Worm (Caenorhabditis elegans) whole organism, L1 larva: ENCODE measurements around the gene F08D12.7.
A peak's percentile ranks its signal among the peaks of the same experiment; 100 is the strongest.

Experiments
- C04F5.9 ChIP-seq: sonication (generic microtip); optimal IDR thresholded peaks from 2 replicates; lab custom pipeline; 2016; ENCODE audit warnings: missing genetic modification characterization, missing compliant biosample characterization
- C34B4.2 ChIP-seq: sonication (generic microtip); optimal IDR thresholded peaks from 2 replicates; lab custom pipeline; 2017; ENCODE audit warnings: mild to moderate bottlenecking, missing genetic modification characterization, missing compliant biosample characterization
- aha-1 ChIP-seq: fragments of 150-350 bp; optimal IDR thresholded peaks from 2 replicates; lab custom pipeline; 2014; ENCODE audit warnings: missing biosample characterization, missing genetic modification characterization
- alr-1 ChIP-seq: fragments of 200-800 bp; sonication (Bioruptor generic); optimal IDR thresholded peaks from 2 replicates; lab custom pipeline; 2018; ENCODE audit warnings: borderline replicate concordance, mild to moderate bottlenecking, missing genetic modification characterization, missing compliant biosample characterization
- ama-1 ChIP-seq: fragments of 150-350 bp; optimal IDR thresholded peaks from 2 replicates; lab custom pipeline; 2014
- blmp-1 ChIP-seq: fragments of 150-350 bp; optimal IDR thresholded peaks from 2 replicates; lab custom pipeline; 2014; ENCODE audit warnings: missing biosample characterization, missing genetic modification characterization
- ceh-82 ChIP-seq, 3 experiments: fragments of 150-350 bp in 1 of 3; sonication (generic microtip) in 2 of 3; optimal IDR thresholded peaks; 2 replicates each; lab custom pipeline; 2014 to 2017; ENCODE audit warnings: missing biosample characterization in 3 of 3, missing genetic modification characterization in 3 of 3
- ceh-88 ChIP-seq: fragments of 200-800 bp; sonication (Bioruptor generic); IDR thresholded peaks from 2 replicates; pipeline ENCODE4 v1.3.6; 2022; ENCODE audit warnings: missing genetic modification characterization, missing compliant biosample characterization
- ces-1 ChIP-seq: fragments of 150-350 bp; optimal IDR thresholded peaks from 2 replicates; lab custom pipeline; 2014; ENCODE audit warnings: missing biosample characterization, missing genetic modification reagents, missing genetic modification characterization
- dsc-1 ChIP-seq: sonication (generic microtip); optimal IDR thresholded peaks from 2 replicates; lab custom pipeline; 2016; ENCODE audit warnings: mild to moderate bottlenecking, missing genetic modification characterization, missing compliant biosample characterization
- efl-1 ChIP-seq, 4 experiments: fragments of 150-350 bp; optimal IDR thresholded peaks in 3 of 4; peaks in 1 of 4; 1 replicate in 1 of 4; 2 replicates in 3 of 4; lab custom pipeline; 2014; ENCODE audit warnings: missing biosample characterization in 2 of 4, missing genetic modification characterization in 2 of 4, missing genetic modification reagents in 2 of 4
- efl-3 ChIP-seq: fragments of 200-800 bp; sonication (Bioruptor generic); optimal IDR thresholded peaks from 2 replicates; lab custom pipeline; 2018; ENCODE audit warnings: mild to moderate bottlenecking, missing genetic modification characterization, missing compliant biosample characterization
- egl-13 ChIP-seq: sonication (generic microtip); optimal IDR thresholded peaks from 2 replicates; lab custom pipeline; 2016; ENCODE audit warnings: missing genotype, missing genetic modification reagents, missing genetic modification characterization, missing compliant biosample characterization
- fkh-10 ChIP-seq: sonication (generic microtip); optimal IDR thresholded peaks from 2 replicates; lab custom pipeline; 2017; ENCODE audit warnings: missing biosample characterization, missing genetic modification reagents, missing genetic modification characterization
- fos-1 ChIP-seq: fragments of 150-350 bp; optimal IDR thresholded peaks from 2 replicates; lab custom pipeline; 2014; ENCODE audit warnings: missing biosample characterization, missing genetic modification characterization
- hlh-4 ChIP-seq: sonication (generic microtip); optimal IDR thresholded peaks from 2 replicates; lab custom pipeline; 2016; ENCODE audit warnings: mild to moderate bottlenecking, missing genetic modification characterization, missing compliant biosample characterization
- isw-1 ChIP-seq: fragments of 200-800 bp; sonication (Bioruptor generic); IDR thresholded peaks from 2 replicates; pipeline ENCODE4 v1.3.6; 2022; ENCODE audit warnings: missing genetic modification characterization, missing compliant biosample characterization
- lin-13 ChIP-seq: fragments of 150-350 bp; optimal IDR thresholded peaks from 2 replicates; lab custom pipeline; 2014; ENCODE audit warnings: missing biosample characterization, missing genetic modification reagents, missing genetic modification characterization
- lin-15B ChIP-seq: fragments of 150-350 bp; sonication (generic microtip); optimal IDR thresholded peaks from 3 replicates; lab custom pipeline; 2014; ENCODE audit warnings: missing biosample characterization, missing genetic modification characterization
- lin-39 ChIP-seq: fragments of 150-350 bp; optimal IDR thresholded peaks from 2 replicates; lab custom pipeline; 2014; ENCODE audit warnings: missing biosample characterization, missing genetic modification reagents, missing genetic modification characterization
- mdl-1 ChIP-seq, 2 experiments: fragments of 150-350 bp; optimal IDR thresholded peaks; 2 replicates each; lab custom pipeline; 2014 to 2017; ENCODE audit warnings: missing biosample characterization in 2 of 2, missing genetic modification characterization in 2 of 2, inconsistent platforms in 1 of 2
- mef-2 ChIP-seq: fragments of 150-350 bp; optimal IDR thresholded peaks from 2 replicates; lab custom pipeline; 2014; ENCODE audit warnings: missing biosample characterization, missing genetic modification characterization
- nhr-12 ChIP-seq: sonication (generic microtip); optimal IDR thresholded peaks from 2 replicates; lab custom pipeline; 2017; ENCODE audit warnings: missing biosample characterization, missing genetic modification characterization
- nhr-19 ChIP-seq: fragments of 200-800 bp; sonication (Bioruptor generic); conservative IDR thresholded peaks from 2 replicates; pipeline ENCODE4 v1.3.6; 2022; ENCODE audit warnings: missing genetic modification characterization, missing compliant biosample characterization
- nhr-20 ChIP-seq: sonication (generic microtip); optimal IDR thresholded peaks from 2 replicates; lab custom pipeline; 2016; ENCODE audit warnings: mild to moderate bottlenecking, missing genetic modification characterization, missing compliant biosample characterization
- nhr-28 ChIP-seq: fragments of 150-350 bp; optimal IDR thresholded peaks from 2 replicates; lab custom pipeline; 2014; ENCODE audit warnings: missing biosample characterization, missing genetic modification characterization
- nhr-47 ChIP-seq: sonication (generic microtip); optimal IDR thresholded peaks from 2 replicates; lab custom pipeline; 2016; ENCODE audit warnings: mild to moderate bottlenecking, missing genetic modification characterization, moderate library complexity, missing compliant biosample characterization
- nhr-77 ChIP-seq: fragments of 150-350 bp; optimal IDR thresholded peaks from 2 replicates; lab custom pipeline; 2014; ENCODE audit warnings: missing biosample characterization, missing genetic modification characterization
- nhr-85 ChIP-seq: sonication (generic microtip); peaks from one replicate; lab custom pipeline; 2016; ENCODE audit warnings: missing genetic modification characterization, inconsistent platforms, missing compliant biosample characterization
- nhr-90 ChIP-seq: sonication (generic microtip); optimal IDR thresholded peaks from 2 replicates; lab custom pipeline; 2016; ENCODE audit warnings: mild to moderate bottlenecking, missing genetic modification characterization, missing compliant biosample characterization; ENCODE audit not compliant: poor library complexity
- pag-3 ChIP-seq: sonication (generic microtip); optimal IDR thresholded peaks from 2 replicates; lab custom pipeline; 2017; ENCODE audit warnings: missing genetic modification characterization, mild to moderate bottlenecking, missing compliant biosample characterization, antibody characterized with exemption, borderline replicate concordance; ENCODE audit not compliant: insufficient read depth
- rnt-1 ChIP-seq: sonication (generic microtip); optimal IDR thresholded peaks from 2 replicates; lab custom pipeline; 2016; ENCODE audit warnings: mild to moderate bottlenecking, missing genetic modification characterization, moderate library complexity, missing compliant biosample characterization
- skn-1 ChIP-seq: fragments of 150-350 bp; optimal IDR thresholded peaks from 2 replicates; lab custom pipeline; 2014; ENCODE audit warnings: missing biosample characterization, missing genetic modification characterization
- snu-23 ChIP-seq: sonication (generic microtip); optimal IDR thresholded peaks from 2 replicates; lab custom pipeline; 2016; ENCODE audit warnings: missing genetic modification characterization, missing compliant biosample characterization
- sox-4 ChIP-seq: sonication (generic microtip); optimal IDR thresholded peaks from 2 replicates; lab custom pipeline; 2016; ENCODE audit warnings: missing genetic modification characterization, missing compliant biosample characterization
- sptf-1 ChIP-seq: fragments of 150-350 bp; optimal IDR thresholded peaks from 2 replicates; lab custom pipeline; 2014; ENCODE audit warnings: missing biosample characterization, missing genetic modification characterization
- sup-37 ChIP-seq: fragments of 200-800 bp; sonication (Bioruptor generic); optimal IDR thresholded peaks from 2 replicates; lab custom pipeline; 2018; ENCODE audit warnings: mild to moderate bottlenecking, missing genetic modification characterization, missing compliant biosample characterization
- tbx-2 ChIP-seq: sonication (generic microtip); optimal IDR thresholded peaks from 2 replicates; lab custom pipeline; 2016; ENCODE audit warnings: missing genetic modification characterization, missing compliant biosample characterization
- tlp-1 ChIP-seq: fragments of 150-350 bp; optimal IDR thresholded peaks from 2 replicates; lab custom pipeline; 2014; ENCODE audit warnings: missing biosample characterization, missing genetic modification characterization
- unc-130 ChIP-seq: fragments of 150-350 bp; optimal IDR thresholded peaks from 2 replicates; lab custom pipeline; 2017; ENCODE audit warnings: missing biosample characterization, missing genetic modification characterization, inconsistent platforms
- unc-30 ChIP-seq: sonication (generic microtip); optimal IDR thresholded peaks from 2 replicates; lab custom pipeline; 2017; ENCODE audit warnings: missing biosample characterization, missing genetic modification characterization
- vab-15 ChIP-seq: sonication (generic microtip); optimal IDR thresholded peaks from 2 replicates; lab custom pipeline; 2017; ENCODE audit warnings: missing genotype, mild to moderate bottlenecking, missing genetic modification characterization, missing compliant biosample characterization
- xbp-1 ChIP-seq: sonication (generic microtip); optimal IDR thresholded peaks from 2 replicates; lab custom pipeline; 2016; ENCODE audit warnings: missing genetic modification characterization, missing compliant biosample characterization
- zag-1 ChIP-seq: fragments of 150-350 bp; optimal IDR thresholded peaks from 2 replicates; lab custom pipeline; 2014; ENCODE audit warnings: missing biosample characterization, missing genetic modification characterization
- zip-4 ChIP-seq: fragments of 200-800 bp; sonication (Bioruptor generic); optimal IDR thresholded peaks from 2 replicates; lab custom pipeline; 2018; ENCODE audit warnings: mild to moderate bottlenecking, missing genetic modification characterization, moderate library complexity, missing compliant biosample characterization
- ztf-4 ChIP-seq: fragments of 150-350 bp; optimal IDR thresholded peaks from 2 replicates; lab custom pipeline; 2014; ENCODE audit warnings: missing biosample characterization, missing genetic modification characterization

The F08D12.7 gene

ce11 chrII:2734735-2735134 is 34.2 kb downstream of the F08D12.7 start (continued):
- TF ChIP-seq ceh-82 (tag; optimal IDR thresholded peaks at IDR 0.05; lab: Kevin White, UChicago) (peak in 1 of 3 experiments; percentile 61), ztf-4 (tag; lab: Kevin White, UChicago) (no peak), zag-1 (tag; lab: Kevin White, UChicago) (no peak), dsc-1 (tag; lab: Kevin White, UChicago) (no peak), nhr-28 (tag; lab: Kevin White, UChicago) (no peak), aha-1 (tag; lab: Kevin White, UChicago) (no peak), xbp-1 (tag; lab: Kevin White, UChicago) (no peak), egl-13 (tag; lab: Kevin White, UChicago) (no peak), blmp-1 (no peak), ama-1 (lab: Kevin White, UChicago) (no peak), nhr-90 (tag; lab: Kevin White, UChicago) (no peak), lin-13 (GFP tag; lab: Kevin White, UChicago) (no peak), nhr-47 (tag; lab: Kevin White, UChicago) (peak; percentile 19), hlh-4 (tag; lab: Kevin White, UChicago) (no peak), pag-3 (no peak), vab-15 (tag; lab: Kevin White, UChicago) (no peak), snu-23 (GFP tag; lab: Kevin White, UChicago) (peak; percentile 33), ces-1 (no peak), C04F5.9 (no peak), tbx-2 (tag; lab: Kevin White, UChicago) (no peak), nhr-19 (GFP tag; lab: Robert Waterston, UW) (no peak), nhr-85 (tag; lab: Kevin White, UChicago) (peak; percentile 53), mef-2 (tag; lab: Kevin White, UChicago) (no peak), nhr-12 (tag; lab: Kevin White, UChicago) (no peak), alr-1 (no peak), efl-1 (optimal IDR thresholded peaks at IDR 0.05; lab: Kevin White, UChicago) (peak; percentile 40 to 44), efl-1 (GFP tag; optimal IDR thresholded peaks at IDR 0.05 in 1 of 2; lab: Kevin White, UChicago) (peak; percentile 0 to 93), unc-130 (tag; lab: Kevin White, UChicago) (no peak), ceh-88 (GFP tag; lab: Robert Waterston, UW) (no peak), sptf-1 (tag; lab: Kevin White, UChicago) (no peak), efl-3 (GFP tag; lab: Kevin White, UChicago) (no peak), mdl-1 (tag; optimal IDR thresholded peaks at IDR 0.05; lab: Kevin White, UChicago) (no peak), sup-37 (GFP tag; lab: Kevin White, UChicago) (no peak), unc-30 (tag; lab: Kevin White, UChicago) (no peak), rnt-1 (tag; lab: Kevin White, UChicago) (peak; percentile 51), tlp-1 (tag; lab: Kevin White, UChicago) (no peak), fos-1 (tag; lab: Kevin White, UChicago) (no peak), sox-4 (tag; lab: Kevin White, UChicago) (no peak), lin-15B (tag; lab: Kevin White, UChicago) (no peak), C34B4.2 (tag; lab: Kevin White, UChicago) (no peak), skn-1 (no peak), fkh-10 (GFP tag; lab: Kevin White, UChicago) (no peak), nhr-20 (no peak), isw-1 (GFP tag; lab: Robert Waterston, UW) (no peak), nhr-77 (no peak)

- TF ChIP-seq rnt-1 (tag; lab: Kevin White, UChicago), result no peak
- TF ChIP-seq lin-39 (tag; lab: Kevin White, UChicago), result no peak
- TF ChIP-seq lin-15B (tag; lab: Kevin White, UChicago), result no peak
- no peak for TF ChIP-seq sptf-1 (tag; lab: Kevin White, UChicago)
- TF ChIP-seq zip-4, result no peak
- no peak for TF ChIP-seq fos-1 (tag; lab: Kevin White, UChicago)
These were observed 34.7 kb downstream of the F08D12.7 start for ce11 chrII:2734266-2734665.
